Fruit fly (Drosophila melanogaster) whole organism, embryonic: ENCODE measurements around the gene CG15425.

Experiments
- Asciz ChIP-seq: fragments of 200-800 bp; sonication (Bioruptor generic); optimal IDR thresholded peaks from 2 replicates; lab custom pipeline; 2017; ENCODE audit warnings: missing biosample characterization, mild to moderate bottlenecking, missing genetic modification characterization, missing genetic modification reagents
- Bdp1 ChIP-seq: fragments of 200-800 bp; sonication (Bioruptor generic); optimal IDR thresholded peaks from 3 replicates; lab custom pipeline; 2016; ENCODE audit warnings: missing biosample characterization, missing genetic modification characterization
- BtbVII ChIP-seq: fragments of 200-800 bp; sonication (Bioruptor generic); optimal IDR thresholded peaks from 3 replicates; lab custom pipeline; 2017; ENCODE audit warnings: missing biosample characterization, mild to moderate bottlenecking, missing genetic modification characterization
- CG10267 ChIP-seq: fragments of 200-800 bp; sonication (Bioruptor generic); optimal IDR thresholded peaks from 2 replicates; lab custom pipeline; 2018; ENCODE audit warnings: missing biosample characterization, mild to moderate bottlenecking, missing genetic modification characterization, moderate library complexity
- CG11085 ChIP-seq: fragments of 200-800 bp; sonication (Bioruptor generic); IDR thresholded peaks from 2 replicates; pipeline ENCODE4 v1.3.6; 2022; ENCODE audit warnings: missing biosample characterization, missing genetic modification characterization
- CG11093 ChIP-seq: fragments of 200-800 bp; sonication (Bioruptor generic); IDR thresholded peaks from 3 replicates; pipeline ENCODE4 v1.3.6; 2022; ENCODE audit warnings: missing biosample characterization, missing genetic modification characterization
- CG11504 ChIP-seq: fragments of 200-800 bp; sonication (Bioruptor generic); optimal IDR thresholded peaks from 3 replicates; lab custom pipeline; 2019; ENCODE audit warnings: missing biosample characterization, mild to moderate bottlenecking, missing genetic modification characterization, moderate library complexity
- CG12391 ChIP-seq: fragments of 200-800 bp; sonication (Bioruptor generic); optimal IDR thresholded peaks from 3 replicates; lab custom pipeline; 2018; ENCODE audit warnings: missing biosample characterization, mild to moderate bottlenecking, missing genetic modification characterization, moderate library complexity
- CG13424 ChIP-seq: fragments of 200-800 bp; sonication (Bioruptor generic); optimal IDR thresholded peaks from 2 replicates; lab custom pipeline; 2019; ENCODE audit warnings: missing biosample characterization, mild to moderate bottlenecking, missing genetic modification characterization, moderate library complexity
- CG13624 ChIP-seq: fragments of 200-800 bp; sonication (Bioruptor generic); optimal IDR thresholded peaks from 2 replicates; lab custom pipeline; 2016; ENCODE audit warnings: missing biosample characterization, missing genetic modification characterization
- CG15011 ChIP-seq: fragments of 200-800 bp; sonication (Bioruptor generic); optimal IDR thresholded peaks from 3 replicates; lab custom pipeline; 2018; ENCODE audit warnings: missing biosample characterization, mild to moderate bottlenecking, missing genetic modification characterization
- CG15073 ChIP-seq: fragments of 200-800 bp; sonication (Bioruptor generic); optimal IDR thresholded peaks from 2 replicates; lab custom pipeline; 2016; ENCODE audit warnings: missing biosample characterization, missing genetic modification characterization
- CG15696 ChIP-seq: fragments of 200-800 bp; sonication (Bioruptor generic); optimal IDR thresholded peaks from 2 replicates; lab custom pipeline; 2019; ENCODE audit warnings: missing biosample characterization, mild to moderate bottlenecking, missing genetic modification characterization, moderate library complexity
- CG16813 ChIP-seq: fragments of 200-800 bp; sonication (Bioruptor generic); IDR thresholded peaks from 3 replicates; pipeline ENCODE4 v1.3.6; 2022; ENCODE audit warnings: missing biosample characterization, missing genetic modification characterization; ENCODE audit not compliant: partially characterized antibody
- CG17829 ChIP-seq: fragments of 200-800 bp; optimal IDR thresholded peaks from 2 replicates; lab custom pipeline; 2019; ENCODE audit warnings: missing biosample characterization, mild to moderate bottlenecking, missing genetic modification characterization, moderate library complexity
- CG1792 ChIP-seq: fragments of 200-800 bp; sonication (Bioruptor generic); optimal IDR thresholded peaks from 2 replicates; lab custom pipeline; 2016; ENCODE audit warnings: missing biosample characterization, missing genetic modification characterization
- CG3065 ChIP-seq: fragments of 200-800 bp; sonication (Bioruptor generic); optimal IDR thresholded peaks from 2 replicates; lab custom pipeline; 2016; ENCODE audit warnings: missing biosample characterization, missing genetic modification characterization
- CG33557 ChIP-seq: fragments of 200-800 bp; sonication (Bioruptor generic); optimal IDR thresholded peaks from 2 replicates; lab custom pipeline; 2019; ENCODE audit warnings: missing biosample characterization, mild to moderate bottlenecking, missing genetic modification characterization, moderate library complexity
- CG34224 ChIP-seq: fragments of 200-800 bp; sonication (Bioruptor generic); IDR thresholded peaks from 3 replicates; pipeline ENCODE4 v1.3.6; 2022; ENCODE audit warnings: missing biosample characterization, missing genetic modification characterization; ENCODE audit not compliant: partially characterized antibody
- CG43689 ChIP-seq: fragments of 200-800 bp; sonication (Bioruptor generic); IDR thresholded peaks from 2 replicates; pipeline ENCODE4 v1.3.6; 2022; ENCODE audit warnings: missing biosample characterization, missing genetic modification characterization
- CG7928 ChIP-seq: fragments of 200-800 bp; sonication (Bioruptor generic); optimal IDR thresholded peaks from 2 replicates; lab custom pipeline; 2017; ENCODE audit warnings: missing biosample characterization, mild to moderate bottlenecking, missing genetic modification characterization
- CG8944 ChIP-seq: fragments of 200-800 bp; sonication (Bioruptor generic); optimal IDR thresholded peaks from 3 replicates; lab custom pipeline; 2016; ENCODE audit warnings: missing biosample characterization, missing genetic modification characterization
- CrebB ChIP-seq: fragments of 200-800 bp; sonication (Bioruptor generic); optimal IDR thresholded peaks from 3 replicates; lab custom pipeline; 2018; ENCODE audit warnings: missing biosample characterization, mild to moderate bottlenecking, missing genetic modification characterization
- Dad ChIP-seq: fragments of 200-800 bp; sonication (Bioruptor generic); optimal IDR thresholded peaks from 3 replicates; lab custom pipeline; 2016; ENCODE audit warnings: missing biosample characterization, missing genetic modification characterization
- Dp ChIP-seq: fragments of 200-800 bp; sonication (Bioruptor generic); optimal IDR thresholded peaks from 2 replicates; lab custom pipeline; 2018; ENCODE audit warnings: missing biosample characterization, mild to moderate bottlenecking, missing genetic modification characterization, moderate library complexity
- GATAe ChIP-seq: fragments of 200-800 bp; sonication (Bioruptor generic); conservative IDR thresholded peaks from 2 replicates; pipeline ENCODE4 v1.3.6; 2022; ENCODE audit warnings: missing biosample characterization, missing genetic modification characterization
- Gsc ChIP-seq: fragments of 200-800 bp; sonication (Bioruptor generic); IDR thresholded peaks from 2 replicates; pipeline ENCODE4 v1.3.6; 2022; ENCODE audit warnings: missing biosample characterization, missing genetic modification characterization
- H15 ChIP-seq: fragments of 200-800 bp; sonication (Bioruptor generic); IDR thresholded peaks from 3 replicates; pipeline ENCODE4 v1.3.6; 2022; ENCODE audit warnings: missing biosample characterization, missing genetic modification characterization
- Hand ChIP-seq: fragments of 200-800 bp; sonication (Bioruptor generic); optimal IDR thresholded peaks from 2 replicates; lab custom pipeline; 2017; ENCODE audit warnings: mild to moderate bottlenecking, missing biosample characterization, missing genetic modification reagents, missing genetic modification characterization
- Hr3 ChIP-seq: fragments of 200-800 bp; sonication (Bioruptor generic); optimal IDR thresholded peaks from 3 replicates; lab custom pipeline; 2016; ENCODE audit warnings: missing biosample characterization, missing genetic modification characterization
- Mes4 ChIP-seq: fragments of 200-800 bp; sonication (Bioruptor generic); optimal IDR thresholded peaks from 2 replicates; lab custom pipeline; 2016; ENCODE audit warnings: missing biosample characterization, missing genetic modification characterization
- NFAT ChIP-seq: fragments of 200-800 bp; sonication (Bioruptor generic); IDR thresholded peaks from 2 replicates; pipeline ENCODE4 v1.3.6; 2022; ENCODE audit warnings: missing biosample characterization, missing genetic modification characterization
- Nf-YA ChIP-seq: fragments of 200-800 bp; sonication (Bioruptor generic); IDR thresholded peaks from 2 replicates; pipeline ENCODE4 v1.3.6; 2022; ENCODE audit warnings: missing biosample characterization, missing genetic modification characterization
- Oaz ChIP-seq: fragments of 200-800 bp; sonication (Bioruptor generic); IDR thresholded peaks from 2 replicates; pipeline ENCODE4 v1.3.6; 2022; ENCODE audit warnings: missing biosample characterization, missing genetic modification characterization
- Optix ChIP-seq: fragments of 200-800 bp; sonication (Bioruptor generic); IDR thresholded peaks from 3 replicates; pipeline ENCODE4 v1.3.6; 2022; ENCODE audit warnings: missing biosample characterization, missing genetic modification characterization
- Pdp1 ChIP-seq, 2 experiments: fragments of 200-800 bp; sonication (Bioruptor generic); optimal IDR thresholded peaks; 3 replicates each; lab custom pipeline; 2016; ENCODE audit warnings: missing biosample characterization in 2 of 2, missing genetic modification characterization in 2 of 2, mild to moderate bottlenecking in 1 of 2, moderate library complexity in 1 of 2
- Ravus ChIP-seq: fragments of 200-800 bp; sonication (Bioruptor generic); IDR thresholded peaks from 2 replicates; pipeline ENCODE4 v1.3.6; 2022; ENCODE audit warnings: missing biosample characterization, missing genetic modification characterization
- bowl ChIP-seq: fragments of 200-800 bp; sonication (Bioruptor generic); IDR thresholded peaks from 2 replicates; pipeline ENCODE4 v1.3.6; 2022; ENCODE audit warnings: missing biosample characterization, missing genetic modification characterization
- crol ChIP-seq: fragments of 200-800 bp; sonication (Bioruptor generic); IDR thresholded peaks from 2 replicates; pipeline ENCODE4 v1.3.6; 2022; ENCODE audit warnings: missing biosample characterization, missing genetic modification characterization
- ems ChIP-seq: fragments of 200-800 bp; sonication (Bioruptor generic); optimal IDR thresholded peaks from 3 replicates; lab custom pipeline; 2016; ENCODE audit warnings: missing biosample characterization, missing genetic modification characterization
- exex ChIP-seq: fragments of 200-800 bp; sonication (Bioruptor generic); optimal IDR thresholded peaks from 4 replicates; lab custom pipeline; 2018; ENCODE audit warnings: missing biosample characterization, mild to moderate bottlenecking, missing genetic modification characterization, moderate library complexity
- inv ChIP-seq: fragments of 200-800 bp; sonication (Bioruptor generic); IDR thresholded peaks from 2 replicates; pipeline ENCODE4 v1.3.6; 2022; ENCODE audit warnings: missing biosample characterization, missing genetic modification characterization; ENCODE audit not compliant: partially characterized antibody
- lov ChIP-seq, 2 experiments: fragments of 200-800 bp in 1 of 2; fragments of >200 bp in 1 of 2; sonication (Bioruptor generic) in 1 of 2; IDR thresholded peaks in 1 of 2; optimal IDR thresholded peaks in 1 of 2; 2 replicates in 1 of 2; 3 replicates in 1 of 2; pipeline versions ENCODE4 v1.3.6 to Lab custom; 2017 to 2022; ENCODE audit warnings: missing biosample characterization in 1 of 2, missing genetic modification characterization in 1 of 2
- nmo ChIP-seq: fragments of 200-800 bp; sonication (Bioruptor generic); optimal IDR thresholded peaks from 2 replicates; lab custom pipeline; 2018; ENCODE audit warnings: missing biosample characterization, mild to moderate bottlenecking, missing genetic modification characterization, moderate library complexity
- psq ChIP-seq: fragments of 200-800 bp; sonication (Bioruptor generic); optimal IDR thresholded peaks from 2 replicates; lab custom pipeline; 2017; ENCODE audit warnings: missing biosample characterization, missing genetic modification characterization
- run ChIP-seq: fragments of 200-800 bp; sonication (Bioruptor generic); optimal IDR thresholded peaks from 3 replicates; lab custom pipeline; 2018; ENCODE audit warnings: missing biosample characterization, mild to moderate bottlenecking, missing genetic modification characterization
- sim ChIP-seq: fragments of 200-800 bp; sonication (Bioruptor generic); IDR thresholded peaks from 2 replicates; pipeline ENCODE4 v1.3.6; 2022; ENCODE audit warnings: missing biosample characterization, missing genetic modification characterization
- tna ChIP-seq: fragments of 200-800 bp; sonication (Bioruptor generic); IDR thresholded peaks from 2 replicates; pipeline ENCODE4 v1.3.6; 2022; ENCODE audit warnings: missing biosample characterization, missing genetic modification characterization; ENCODE audit not compliant: partially characterized antibody
- wdn ChIP-seq: fragments of 200-800 bp; sonication (Bioruptor generic); IDR thresholded peaks from 2 replicates; pipeline ENCODE4 v1.3.6; 2022; ENCODE audit warnings: missing biosample characterization, missing genetic modification characterization
- wor ChIP-seq: fragments of 200-800 bp; sonication (Bioruptor generic); IDR thresholded peaks from 2 replicates; pipeline ENCODE4 v1.3.6; 2022; ENCODE audit warnings: missing biosample characterization, missing genetic modification characterization
- zfh2 ChIP-seq: fragments of 200-800 bp; sonication (Bioruptor generic); optimal IDR thresholded peaks from 2 replicates; lab custom pipeline; 2016; ENCODE audit warnings: missing biosample characterization, missing genetic modification characterization

Gene CG15425

DNA sequence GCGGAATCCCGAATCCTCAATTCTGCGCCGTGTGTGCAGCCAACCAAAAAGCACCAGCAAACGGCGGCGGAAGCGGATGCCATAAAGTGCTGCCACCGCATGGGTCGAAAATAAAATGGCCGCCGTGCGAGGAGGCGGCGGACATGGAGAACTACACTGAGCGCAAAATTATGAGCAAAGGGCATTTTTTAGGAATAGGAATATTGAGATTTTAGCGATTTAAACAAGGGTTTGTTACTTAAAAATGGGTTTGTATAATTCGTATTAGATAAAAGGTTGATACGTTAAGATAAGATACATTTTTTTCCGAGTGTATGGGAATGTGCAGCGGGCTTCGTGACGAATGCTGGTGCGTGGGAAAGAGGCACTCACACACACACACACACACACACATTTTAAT is 35.2 kb downstream of the CG15425 start (continued):
- TF ChIP-seq CG13624 (GFP tag; lab: Kevin White, UChicago): no peak
- TF ChIP-seq Oaz: no peak
- TF ChIP-seq wdn (GFP tag; lab: Robert Waterston, UW): no peak
- TF ChIP-seq psq (GFP tag; lab: Kevin White, UChicago): no peak
- peak; percentile 41 for TF ChIP-seq nmo (GFP tag; lab: Kevin White, UChicago)
- TF ChIP-seq Gsc: no peak
- no peak for TF ChIP-seq exex
- TF ChIP-seq H15 (GFP tag; lab: Robert Waterston, UW): no peak
- TF ChIP-seq CG15011: no peak
- no peak for TF ChIP-seq Ravus
- TF ChIP-seq inv (GFP tag; lab: Robert Waterston, UW): no peak
- TF ChIP-seq Nf-YA (GFP tag; lab: Robert Waterston, UW): no peak
- no peak for TF ChIP-seq NFAT (GFP tag; lab: Robert Waterston, UW)
- no peak for TF ChIP-seq sim (GFP tag; lab: Robert Waterston, UW)
- no peak for TF ChIP-seq lov (optimal IDR thresholded peaks at IDR 0.05; lab: Kevin White, UChicago)
- no peak for TF ChIP-seq lov (GFP tag; IDR thresholded peaks at IDR 0.05; lab: Robert Waterston, UW)
- TF ChIP-seq Pdp1 (GFP tag; optimal IDR thresholded peaks at IDR 0.05; lab: Kevin White, UChicago): peak in 1 of 2 experiments; percentile 45
- no peak for TF ChIP-seq CG13424 (tag; lab: Kevin White, UChicago)
- no peak for TF ChIP-seq CG3065 (GFP tag; lab: Kevin White, UChicago)
- TF ChIP-seq CG1792 (GFP tag; lab: Kevin White, UChicago): no peak
- peak; percentile 6 for TF ChIP-seq Asciz (GFP tag; lab: Kevin White, UChicago)
- TF ChIP-seq CG12391 (tag; lab: Kevin White, UChicago): no peak
- TF ChIP-seq CG7928: no peak
- TF ChIP-seq BtbVII (GFP tag; lab: Kevin White, UChicago): peak; percentile 1
- peak; percentile 9 for TF ChIP-seq Mes4
- TF ChIP-seq CG11093 (GFP tag; lab: Robert Waterston, UW): no peak
- TF ChIP-seq Hand: no peak
- TF ChIP-seq CG15073 (GFP tag; lab: Kevin White, UChicago): no peak
- 0 out of 3 replicates have a peak, but pooled peaks have one; percentile 22 for TF ChIP-seq Optix (GFP tag; lab: Robert Waterston, UW)
- peak; percentile 25 for TF ChIP-seq CG15696 (tag; lab: Kevin White, UChicago)
- TF ChIP-seq bowl: no peak
- no peak for TF ChIP-seq Hr3 (GFP tag; lab: Kevin White, UChicago)
- TF ChIP-seq Dp (GFP tag; lab: Kevin White, UChicago): no peak
- TF ChIP-seq CG16813: no peak
- TF ChIP-seq CG10267 (tag; lab: Kevin White, UChicago): no peak
- TF ChIP-seq ems (GFP tag; lab: Kevin White, UChicago): no peak
- peak; percentile 17 for TF ChIP-seq Dad (GFP tag; lab: Kevin White, UChicago)
- TF ChIP-seq CG34224: no peak
- TF ChIP-seq CG11085 (GFP tag; lab: Robert Waterston, UW): no peak
- peak; percentile 48 for TF ChIP-seq CG17829 (tag; lab: Kevin White, UChicago)
- TF ChIP-seq wor (GFP tag; lab: Robert Waterston, UW): no peak
- TF ChIP-seq CG11504 (tag; lab: Kevin White, UChicago): peak; percentile 66
- no peak for TF ChIP-seq tna
- no peak for TF ChIP-seq CG8944 (GFP tag; lab: Kevin White, UChicago)
- no peak for TF ChIP-seq CG43689
- no peak for TF ChIP-seq zfh2
- no peak for TF ChIP-seq Bdp1 (GFP tag; lab: Kevin White, UChicago)
- TF ChIP-seq run: no peak
- no peak for TF ChIP-seq crol
- no peak for TF ChIP-seq CG33557 (GFP tag; lab: Kevin White, UChicago)
- TF ChIP-seq GATAe: no peak
- no peak for TF ChIP-seq CrebB
